Worm (Caenorhabditis elegans) whole organism, young adult: ENCODE data around the gene zyg-11.

Source experiments
- F49E8.2 ChIP-seq: sonication (generic microtip); optimal IDR thresholded peaks from 3 replicates; lab custom pipeline; 2017; ENCODE audit warnings: missing genetic modification characterization, mild to moderate bottlenecking, missing compliant biosample characterization, antibody characterized with exemption, moderate library complexity; ENCODE audit not compliant: insufficient read depth
- snpc-4 ChIP-seq, 5 experiments: fragments of 150-350 bp in 1 of 5; sonication (generic microtip) in 4 of 5; optimal IDR thresholded peaks; 2 replicates each; lab custom pipeline; 2014 to 2018; ENCODE audit warnings: missing genetic modification characterization in 5 of 5, missing biosample characterization in 3 of 5, antibody characterized with exemption in 2 of 5, mild to moderate bottlenecking in 2 of 5, missing compliant biosample characterization in 2 of 5, missing genotype in 2 of 5, moderate library complexity in 2 of 5, missing genetic modification reagents in 1 of 5

ce11 chrII:8057911-8058310 lies 40.4 kb downstream of the zyg-11 start:
- TF ChIP-seq F49E8.2 (tag; lab: Kevin White, UChicago) = no peak
- no peak for TF ChIP-seq snpc-4 (GFP tag; optimal IDR thresholded peaks at IDR 0.05; lab: Kevin White, UChicago)
- TF ChIP-seq snpc-4 (tag; optimal IDR thresholded peaks at IDR 0.05; lab: Kevin White, UChicago) = no peak
